Fruit fly (Drosophila melanogaster) whole organism, wandering third instar larva: Measurements from ENCODE around the gene pr.

Source experiments
- Dfd ChIP-seq: fragments of >200 bp; optimal IDR thresholded peaks from 2 replicates; lab custom pipeline; 2017; ENCODE audit warnings: missing biosample characterization, missing genetic modification characterization
- Hr78 ChIP-seq: fragments of >200 bp; optimal IDR thresholded peaks from 2 replicates; lab custom pipeline; 2017; ENCODE audit warnings: missing biosample characterization, missing genetic modification characterization
- N ChIP-seq: fragments of >200 bp; optimal IDR thresholded peaks from 2 replicates; lab custom pipeline; 2018; ENCODE audit warnings: missing biosample characterization, missing external identifiers, missing genetic modification characterization
- Vsx2 ChIP-seq: fragments of 200-300, 225-300 bp; sonication (Bioruptor generic); optimal IDR thresholded peaks from 2 replicates; lab custom pipeline; 2018; ENCODE audit warnings: missing biosample characterization, missing genetic modification characterization; ENCODE audit not compliant: partially characterized antibody
- h ChIP-seq: fragments of 200-800 bp; sonication (Bioruptor generic); optimal IDR thresholded peaks from 3 replicates; lab custom pipeline; 2016; ENCODE audit warnings: missing biosample characterization, mild to moderate bottlenecking, missing genetic modification characterization
- pan ChIP-seq: fragments of >200 bp; optimal IDR thresholded peaks from 2 replicates; lab custom pipeline; 2017
- sage ChIP-seq: fragments of 200-800 bp; sonication (Bioruptor generic); optimal IDR thresholded peaks from 2 replicates; lab custom pipeline; 2016; ENCODE audit warnings: missing biosample characterization, mild to moderate bottlenecking, missing genetic modification characterization
- tai ChIP-seq: sonication (Bioruptor generic); optimal IDR thresholded peaks from 2 replicates; lab custom pipeline; 2016; ENCODE audit warnings: missing biosample characterization, missing genetic modification characterization

dm6 chr2L:20025711-20026110 is 49.5 kb downstream of the pr start, which contains the start of gene AANATL3:
- TF ChIP-seq Vsx2 = no peak
- TF ChIP-seq N (GFP tag; lab: Kevin White, UChicago) = no peak
- no peak for TF ChIP-seq sage (GFP tag; lab: Kevin White, UChicago)
- no peak for TF ChIP-seq Hr78 (GFP tag; lab: Kevin White, UChicago)
- TF ChIP-seq pan (lab: Kevin White, UChicago) = no peak
- TF ChIP-seq h (GFP tag; lab: Kevin White, UChicago) = no peak
- TF ChIP-seq Dfd (GFP tag; lab: Kevin White, UChicago) = no peak
- TF ChIP-seq tai = no peak
